Worm (Caenorhabditis elegans): ENCODE measurements around the gene col-165.
A peak's percentile ranks its signal among the peaks of the same experiment; 100 is the strongest.

col-165 gene

DNA sequence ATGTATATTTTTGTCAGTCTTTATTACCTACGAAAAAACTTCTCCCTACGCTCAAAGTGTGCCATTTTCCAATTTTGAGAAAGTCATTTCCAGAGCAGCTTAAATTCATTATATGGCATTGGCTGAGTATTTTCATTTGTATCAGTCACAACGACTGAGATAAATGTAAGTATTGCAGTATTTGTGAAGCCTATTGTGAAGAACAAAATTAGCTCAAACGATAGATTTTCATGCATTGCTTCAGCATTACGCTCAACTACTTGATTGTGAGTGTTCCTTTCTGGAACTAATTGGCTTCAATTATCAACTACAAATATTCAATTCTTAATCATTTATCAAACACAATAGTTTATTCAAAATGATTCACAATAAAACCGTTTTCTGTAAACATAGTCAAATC lies 24.3 kb downstream of the col-165 start, which contains the start of gene R160.12:
R160.12 (minus strand) TSS at position 101 of the 400 bp plus-strand sequence.
- TF ChIP-seq dsc-1 (tag; optimal IDR thresholded peaks at IDR 0.05) (no peak), tlp-1 (tag; optimal IDR thresholded peaks at IDR 0.05) (no peak), alr-1 (tag; optimal IDR thresholded peaks at IDR 0.05; ENCODE audit: borderline replicate concordance) (no peak), sup-37 (GFP tag; optimal IDR thresholded peaks at IDR 0.05) (no peak), nhr-19 (GFP tag; conservative IDR thresholded peaks at IDR 0.05) (no peak), ets-5 (GFP tag; IDR thresholded peaks at IDR 0.05) (no peak), hlh-4 (tag; optimal IDR thresholded peaks at IDR 0.05) (no peak), unc-86 (tag; optimal IDR thresholded peaks at IDR 0.05) (no peak)

DNA sequence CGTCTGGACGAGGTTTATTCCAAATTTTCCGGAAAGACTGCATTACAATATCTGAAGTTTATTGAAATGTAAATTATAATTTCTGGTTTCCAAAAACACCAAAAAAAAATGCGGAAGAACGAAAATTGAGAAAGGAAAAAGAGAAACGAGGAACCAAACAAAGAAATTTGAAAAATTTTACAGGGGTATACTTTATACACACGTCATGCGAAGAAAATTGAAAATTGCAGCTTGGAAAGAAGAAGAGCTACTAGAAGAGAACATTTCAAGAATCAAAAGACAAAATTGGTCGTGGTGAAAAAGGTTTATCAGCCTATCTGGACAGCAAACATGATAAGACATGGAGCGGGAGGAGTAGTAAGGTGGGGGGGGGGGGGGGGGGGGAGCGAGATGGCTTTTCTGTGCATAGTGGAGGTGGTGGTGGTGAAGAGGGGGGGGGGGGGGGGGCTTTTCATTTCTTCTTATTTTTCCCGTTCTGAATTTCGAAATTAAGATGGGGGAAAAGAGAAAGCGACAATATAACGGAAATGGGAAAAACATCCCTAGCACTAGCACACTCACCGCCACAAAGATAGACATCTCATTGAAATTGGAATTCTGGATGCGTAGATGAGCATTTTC lies 30.0 kb downstream of the col-165 start, which contains the start of gene lst-2:
lst-2 (minus strand) TSS at position 51 of the 621 bp plus-strand sequence.
- TF ChIP-seq nhr-85 (tag) (peak; percentile 32), mep-1 (tag; optimal IDR thresholded peaks at IDR 0.05) (no peak), ceh-8 (GFP tag; optimal IDR thresholded peaks at IDR 0.05) (peak; percentile 40)

DNA sequence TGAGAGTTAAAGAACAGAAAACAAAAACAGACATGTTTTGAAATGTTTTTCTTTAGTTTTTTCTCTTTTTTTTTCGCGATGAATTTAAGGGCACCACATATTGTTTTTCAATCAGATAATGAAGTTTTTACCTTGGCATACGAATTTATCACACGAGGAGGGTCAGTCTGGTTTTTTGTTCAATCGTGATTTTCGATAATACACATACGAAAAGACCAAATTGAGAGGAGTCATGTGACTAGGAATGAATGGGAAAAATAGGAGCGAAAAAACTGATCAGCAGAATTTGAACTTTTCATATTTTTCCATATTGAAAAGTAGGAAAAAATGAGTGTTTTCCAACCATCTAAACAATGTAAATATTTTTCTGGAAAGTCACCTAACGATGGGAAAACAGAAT lies 33.1 kb downstream of the col-165 start:
- TF ChIP-seq C16A3.4 (tag; optimal IDR thresholded peaks at IDR 0.05) (peak; percentile 1), nhr-77 (tag; optimal IDR thresholded peaks at IDR 0.05) (no peak), vab-15 (tag; optimal IDR thresholded peaks at IDR 0.05) (no peak), elt-2 (tag; optimal IDR thresholded peaks at IDR 0.05) (no peak), nhr-90 (tag; optimal IDR thresholded peaks at IDR 0.05; ENCODE audit: poor library complexity) (no peak), efl-3 (GFP tag; optimal IDR thresholded peaks at IDR 0.05) (no peak), lin-35 (GFP tag; optimal IDR thresholded peaks at IDR 0.05) (peak in 1 of 2 experiments; percentile 51), fkh-10 (GFP tag; optimal IDR thresholded peaks at IDR 0.05) (no peak), unc-86 (tag; optimal IDR thresholded peaks at IDR 0.05) (no peak), elt-3 (tag; optimal IDR thresholded peaks at IDR 0.05) (peak in 1 of 6 experiments; percentile 13), jun-1 (tag; optimal IDR thresholded peaks at IDR 0.05) (no peak), mab-9 (GFP tag; IDR thresholded peaks at IDR 0.05) (no peak), ztf-11 (tag; optimal IDR thresholded peaks at IDR 0.05) (no peak), alr-1 (tag; optimal IDR thresholded peaks at IDR 0.05; ENCODE audit: borderline replicate concordance) (no peak), nhr-12 (tag; optimal IDR thresholded peaks at IDR 0.05) (no peak), aha-1 (tag; optimal IDR thresholded peaks at IDR 0.05) (no peak), aly-2 (tag; optimal IDR thresholded peaks at IDR 0.05) (no peak), irx-1 (tag; optimal IDR thresholded peaks at IDR 0.05) (no peak), snu-23 (GFP tag; optimal IDR thresholded peaks at IDR 0.05) (peak; percentile 54), nhr-71 (tag; optimal IDR thresholded peaks at IDR 0.05) (peak; percentile 51), tbx-2 (tag; optimal IDR thresholded peaks at IDR 0.05) (no peak), nhr-20 (tag; optimal IDR thresholded peaks at IDR 0.05) (peak; percentile 61), lsy-2 (tag; optimal IDR thresholded peaks at IDR 0.05) (no peak), pqm-1 (tag; optimal IDR thresholded peaks at IDR 0.05) (no peak), mdl-1 (tag; optimal IDR thresholded peaks at IDR 0.05) (no peak), lir-3 (tag; optimal IDR thresholded peaks at IDR 0.05; ENCODE audit: poor library complexity) (no peak), nhr-47 (tag; optimal IDR thresholded peaks at IDR 0.05) (peak; percentile 3), unc-130 (tag; optimal IDR thresholded peaks at IDR 0.05) (peak; percentile 8), zag-1 (tag; optimal IDR thresholded peaks at IDR 0.05) (no peak), lin-14 (GFP tag; optimal IDR thresholded peaks at IDR 0.05) (peak; percentile 59), nhr-84 (tag; optimal IDR thresholded peaks at IDR 0.05) (no peak), unc-98 (GFP tag; IDR thresholded peaks at IDR 0.05) (no peak), mep-1 (tag; optimal IDR thresholded peaks at IDR 0.05) (peak; percentile 21), nhr-85 (tag) (peak; percentile 76), blmp-1 (tag; optimal IDR thresholded peaks at IDR 0.05) (peak; percentile 4)

Data from whole organism, L1 larva.